Worm (Caenorhabditis elegans): ENCODE measurements around the gene Y43F8B.18.

Gene Y43F8B.18

ce11 chrV:19519511-19519934 lies 33.7 kb downstream of the Y43F8B.18 start (continued):
- TF ChIP-seq K11D2.4 (GFP tag; IDR thresholded peaks at IDR 0.05) (peak; percentile 51; the same call in 1 of the 2 replicates), efl-1 (GFP tag; optimal IDR thresholded peaks at IDR 0.05) (no peak), mel-28 (tag; optimal IDR thresholded peaks at IDR 0.05; ENCODE audit: borderline replicate concordance) (no peak), somi-1 (GFP tag; optimal IDR thresholded peaks at IDR 0.05) (no peak), zim-3 (tag; optimal IDR thresholded peaks at IDR 0.05) (peak; percentile 90), unc-130 (GFP tag; optimal IDR thresholded peaks at IDR 0.05) (no peak), B0336.3 (GFP tag; IDR thresholded peaks at IDR 0.05) (peak; percentile 55; the same call in 1 of the 2 replicates), aptf-2 (GFP tag; conservative IDR thresholded peaks at IDR 0.05) (no peak), ztf-3 (GFP tag; optimal IDR thresholded peaks at IDR 0.05) (no peak), F33H1.4 (GFP tag; IDR thresholded peaks at IDR 0.05) (no peak), C06A6.2 (GFP tag; conservative IDR thresholded peaks at IDR 0.05) (peak; percentile 32; the same call in 1 of the 2 replicates), Y79H2A.3 (GFP tag; conservative IDR thresholded peaks at IDR 0.05) (no peak), akir-1 (GFP tag; optimal IDR thresholded peaks at IDR 0.05) (no peak), C17E4.6 (GFP tag; IDR thresholded peaks at IDR 0.05) (no peak), pha-4 (tag; optimal IDR thresholded peaks at IDR 0.05) (no peak), fkh-3 (tag; optimal IDR thresholded peaks at IDR 0.05) (no peak), ama-1 (optimal IDR thresholded peaks at IDR 0.05) (peak; percentile 37), ama-1 (GFP tag; optimal IDR thresholded peaks at IDR 0.05) (no peak), ztf-6 (GFP tag; IDR thresholded peaks at IDR 0.05) (no peak), nfya-2 (GFP tag; IDR thresholded peaks at IDR 0.05) (no peak), ztf-28 (GFP tag; IDR thresholded peaks at IDR 0.05) (no peak), F57C9.4 (tag; optimal IDR thresholded peaks at IDR 0.05) (peak; percentile 36), Y56A3A.18 (GFP tag; IDR thresholded peaks at IDR 0.05) (0 out of 2 replicates have a peak, but pooled peaks have one; percentile 27), sptf-2 (GFP tag; optimal IDR thresholded peaks at IDR 0.05) (no peak), egl-18 (GFP tag; IDR thresholded peaks at IDR 0.05) (no peak), Y53G8AR.9 (GFP tag; conservative IDR thresholded peaks at IDR 0.05) (0 out of 2 replicates have a peak, but pooled peaks have one; percentile 61), attf-6 (GFP tag; IDR thresholded peaks at IDR 0.05) (no peak), hmg-20 (GFP tag; IDR thresholded peaks at IDR 0.05) (no peak), ztf-22 (GFP tag; optimal IDR thresholded peaks at IDR 0.05) (no peak), F57A8.1 (GFP tag; optimal IDR thresholded peaks at IDR 0.05) (peak; percentile 8)

DNA sequence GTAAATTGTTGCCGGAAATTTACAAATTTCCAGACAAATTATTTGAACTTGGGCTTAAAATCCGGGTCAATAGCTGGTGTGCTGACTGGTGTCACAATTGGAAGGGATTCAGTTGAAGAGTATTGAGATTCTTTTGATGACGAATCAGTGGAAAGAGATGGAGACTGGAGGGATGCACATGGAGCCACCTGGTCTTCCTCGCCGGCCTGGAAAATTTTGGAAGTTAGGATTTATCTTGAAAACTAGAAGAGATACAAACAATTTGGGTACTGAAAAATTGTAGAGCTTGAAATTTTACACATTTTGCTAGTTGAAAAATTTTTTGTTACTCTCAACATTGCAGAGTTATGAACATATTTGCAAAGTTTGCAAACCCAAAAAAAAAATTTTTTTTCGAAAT lies 34.3 kb downstream of the Y43F8B.18 start:
- TF ChIP-seq Y56A3A.18 (GFP tag; IDR thresholded peaks at IDR 0.05) (no peak), nfya-2 (GFP tag; IDR thresholded peaks at IDR 0.05) (no peak), madf-3 (GFP tag; IDR thresholded peaks at IDR 0.05) (0 out of 2 replicates have a peak, but pooled peaks have one; percentile 62), attf-6 (GFP tag; IDR thresholded peaks at IDR 0.05) (0 out of 2 replicates have a peak, but pooled peaks have one; percentile 32), cebp-2 (GFP tag; IDR thresholded peaks at IDR 0.05) (no peak), let-607 (tag; optimal IDR thresholded peaks at IDR 0.05) (peak in 1 of 2 experiments; percentile 19), rec-8 (tag; optimal IDR thresholded peaks at IDR 0.05) (no peak), ztf-28 (GFP tag; IDR thresholded peaks at IDR 0.05) (no peak), F57A8.1 (GFP tag; optimal IDR thresholded peaks at IDR 0.05) (no peak), efl-1 (GFP tag; optimal IDR thresholded peaks at IDR 0.05) (no peak), madf-6 (GFP tag; IDR thresholded peaks at IDR 0.05) (peak; percentile 56; the same call in 1 of the 2 replicates), ztf-25 (GFP tag; IDR thresholded peaks at IDR 0.05) (0 out of 2 replicates have a peak, but pooled peaks have one; percentile 51), hsf-1 (GFP tag; IDR thresholded peaks at IDR 0.05) (0 out of 2 replicates have a peak, but pooled peaks have one; percentile 11), ZK185.1 (tag; optimal IDR thresholded peaks at IDR 0.05; ENCODE audit: poor library complexity, severe bottlenecking) (no peak), repo-1 (tag; optimal IDR thresholded peaks at IDR 0.05) (peak; percentile 5), nfya-1 (tag; optimal IDR thresholded peaks at IDR 0.05; ENCODE audit: borderline replicate concordance, insufficient read depth) (no peak), T26A5.8 (tag; optimal IDR thresholded peaks at IDR 0.05) (no peak), dox-1 (GFP tag; IDR thresholded peaks at IDR 0.05) (peak; percentile 40), chd-7 (tag; optimal IDR thresholded peaks at IDR 0.05) (peak; percentile 65), lag-1 (GFP tag; IDR thresholded peaks at IDR 0.05) (no peak), ztf-26 (tag; optimal IDR thresholded peaks at IDR 0.05) (peak; percentile 45), aptf-3 (GFP tag; IDR thresholded peaks at IDR 0.05) (0 out of 2 replicates have a peak, but pooled peaks have one; percentile 46), him-1 (tag; optimal IDR thresholded peaks at IDR 0.05) (no peak), lin-54 (GFP tag; optimal IDR thresholded peaks at IDR 0.05) (peak; percentile 4), Y53G8AR.9 (GFP tag; conservative IDR thresholded peaks at IDR 0.05) (0 out of 2 replicates have a peak, but pooled peaks have one; percentile 9)

Measured in whole organism, young adult.